Fruit fly (Drosophila melanogaster) whole organism, embryonic: ENCODE results near the gene Stat92E.

Experiments used
- CG10979 ChIP-seq: fragments of 200-800 bp; sonication (Bioruptor generic); optimal IDR thresholded peaks from 2 replicates; lab custom pipeline; 2018; ENCODE audit warnings: missing biosample characterization, mild to moderate bottlenecking, missing genetic modification characterization, moderate library complexity
- CG11093 ChIP-seq: fragments of 200-800 bp; sonication (Bioruptor generic); IDR thresholded peaks from 3 replicates; pipeline ENCODE4 v1.3.6; 2022; ENCODE audit warnings: missing biosample characterization, missing genetic modification characterization
- CG11695 ChIP-seq: fragments of 200-800 bp; sonication (Bioruptor generic); IDR thresholded peaks from 3 replicates; pipeline ENCODE4 v1.3.6; 2022; ENCODE audit warnings: missing biosample characterization, missing genetic modification characterization
- CG12104 ChIP-seq: fragments of 200-800 bp; sonication (Bioruptor generic); optimal IDR thresholded peaks from 3 replicates; lab custom pipeline; 2016; ENCODE audit warnings: missing biosample characterization, missing genetic modification characterization
- CG12155 ChIP-seq: fragments of 200-800 bp; sonication (Bioruptor generic); optimal IDR thresholded peaks from 3 replicates; lab custom pipeline; 2016; ENCODE audit warnings: missing biosample characterization, missing genetic modification characterization
- CG12744 ChIP-seq: fragments of 200-800 bp; sonication (Bioruptor generic); optimal IDR thresholded peaks from 2 replicates; lab custom pipeline; 2016; ENCODE audit warnings: missing biosample characterization, missing genetic modification characterization
- CG17385 ChIP-seq: fragments of 200-800 bp; sonication (Bioruptor generic); optimal IDR thresholded peaks from 3 replicates; lab custom pipeline; 2018; ENCODE audit warnings: missing biosample characterization, mild to moderate bottlenecking, missing genetic modification characterization
- CG17829 ChIP-seq: fragments of 200-800 bp; optimal IDR thresholded peaks from 2 replicates; lab custom pipeline; 2019; ENCODE audit warnings: missing biosample characterization, mild to moderate bottlenecking, missing genetic modification characterization, moderate library complexity
- CG18599 ChIP-seq: fragments of 200-800 bp; sonication (Bioruptor generic); optimal IDR thresholded peaks from 3 replicates; lab custom pipeline; 2017; ENCODE audit warnings: missing biosample characterization, missing genetic modification characterization, mild to moderate bottlenecking, moderate library complexity, missing genetic modification reagents
- CG18764 ChIP-seq: fragments of 200-800 bp; sonication (Bioruptor generic); optimal IDR thresholded peaks from 3 replicates; lab custom pipeline; 2016; ENCODE audit warnings: missing biosample characterization, missing genetic modification characterization
- CG2712 ChIP-seq: fragments of 200-800 bp; optimal IDR thresholded peaks from 3 replicates; lab custom pipeline; 2019; ENCODE audit warnings: missing biosample characterization, mild to moderate bottlenecking, missing genetic modification characterization, moderate library complexity
- CG34376 ChIP-seq: fragments of 200-800 bp; sonication (Bioruptor generic); optimal IDR thresholded peaks from 2 replicates; lab custom pipeline; 2018; ENCODE audit warnings: missing biosample characterization, mild to moderate bottlenecking, missing genetic modification characterization
- CG3838 ChIP-seq: fragments of 200-800 bp; sonication (Bioruptor generic); optimal IDR thresholded peaks from 3 replicates; lab custom pipeline; 2016; ENCODE audit warnings: missing biosample characterization, missing genetic modification characterization
- CG4282 ChIP-seq: fragments of 200-800 bp; sonication (Bioruptor generic); optimal IDR thresholded peaks from 2 replicates; lab custom pipeline; 2016; ENCODE audit warnings: missing biosample characterization, missing genetic modification characterization
- CG6791 ChIP-seq: fragments of 200-800 bp; sonication (Bioruptor generic); IDR thresholded peaks from 3 replicates; pipeline ENCODE4 v1.3.6; 2022; ENCODE audit warnings: missing biosample characterization, missing genetic modification characterization; ENCODE audit not compliant: partially characterized antibody
- CG7987 ChIP-seq: fragments of 200-800 bp; sonication (Bioruptor generic); optimal IDR thresholded peaks from 2 replicates; lab custom pipeline; 2018; ENCODE audit warnings: missing biosample characterization, mild to moderate bottlenecking, missing genetic modification characterization, moderate library complexity
- CG9932 ChIP-seq: fragments of 200-800 bp; sonication (Bioruptor generic); IDR thresholded peaks from 2 replicates; pipeline ENCODE4 v1.3.6; 2022; ENCODE audit warnings: missing biosample characterization, missing genetic modification characterization
- CTCF ChIP-seq: fragments of 200-800 bp; sonication (Bioruptor generic); optimal IDR thresholded peaks from 2 replicates; lab custom pipeline; 2017; ENCODE audit warnings: missing biosample characterization, mild to moderate bottlenecking, missing genetic modification characterization, moderate library complexity
- Chrac-16 ChIP-seq: fragments of 200-800 bp; sonication (Bioruptor generic); optimal IDR thresholded peaks from 3 replicates; lab custom pipeline; 2016; ENCODE audit warnings: missing biosample characterization, missing genetic modification characterization
- D19B ChIP-seq: fragments of 200-800 bp; sonication (Bioruptor generic); optimal IDR thresholded peaks from 2 replicates; lab custom pipeline; 2017; ENCODE audit warnings: missing biosample characterization, mild to moderate bottlenecking, missing genetic modification characterization
- Dbx ChIP-seq: fragments of 200-800 bp; sonication (Bioruptor generic); IDR thresholded peaks from 3 replicates; pipeline ENCODE4 v1.3.6; 2022; ENCODE audit warnings: missing biosample characterization, missing genetic modification characterization
- HLHmδ ChIP-seq: fragments of 200-800 bp; sonication (Bioruptor generic); optimal IDR thresholded peaks from 2 replicates; lab custom pipeline; 2018; ENCODE audit warnings: missing biosample characterization, mild to moderate bottlenecking, missing genetic modification characterization, moderate library complexity
- Lim3 ChIP-seq: fragments of 200-800 bp; sonication (Bioruptor generic); IDR thresholded peaks from 2 replicates; pipeline ENCODE4 v1.3.6; 2022; ENCODE audit warnings: missing biosample characterization, missing genetic modification characterization
- Mes4 ChIP-seq: fragments of 200-800 bp; sonication (Bioruptor generic); optimal IDR thresholded peaks from 2 replicates; lab custom pipeline; 2016; ENCODE audit warnings: missing biosample characterization, missing genetic modification characterization
- Ptx1 ChIP-seq: fragments of 200-800 bp; sonication (Bioruptor generic); IDR thresholded peaks from 2 replicates; pipeline ENCODE4 v1.3.6; 2022; ENCODE audit warnings: missing biosample characterization, missing genetic modification characterization
- Side ChIP-seq: fragments of 200-800 bp; sonication (Bioruptor generic); optimal IDR thresholded peaks from 2 replicates; lab custom pipeline; 2016; ENCODE audit warnings: missing biosample characterization, missing genetic modification characterization
- Sry-β ChIP-seq: fragments of 200-800 bp; sonication (Bioruptor generic); optimal IDR thresholded peaks from 2 replicates; lab custom pipeline; 2018; ENCODE audit warnings: missing biosample characterization, mild to moderate bottlenecking, missing genetic modification characterization, moderate library complexity
- TFAM ChIP-seq: fragments of 200-800 bp; sonication (Bioruptor generic); optimal IDR thresholded peaks from 2 replicates; lab custom pipeline; 2017; ENCODE audit warnings: missing biosample characterization, missing genetic modification characterization, inconsistent platforms
- Trl ChIP-seq, 3 experiments: fragments of >200 bp in 2 of 3; fragments of 200-800 bp in 1 of 3; sonication (Bioruptor generic) in 1 of 3; optimal IDR thresholded peaks; 2 replicates in 1 of 3; 3 replicates in 2 of 3; lab custom pipeline; 2016 to 2017; ENCODE audit warnings: missing biosample characterization in 1 of 3, missing genetic modification characterization in 1 of 3
- Usf ChIP-seq: fragments of 200-800 bp; sonication (Bioruptor generic); optimal IDR thresholded peaks from 2 replicates; lab custom pipeline; 2017; ENCODE audit warnings: missing genotype, missing biosample characterization, missing genetic modification characterization
- ac ChIP-seq: fragments of 200-800 bp; sonication (Bioruptor generic); optimal IDR thresholded peaks from 3 replicates; lab custom pipeline; 2017; ENCODE audit warnings: missing biosample characterization, mild to moderate bottlenecking, missing genetic modification characterization
- bab2 ChIP-seq: fragments of 200-800 bp; sonication (Bioruptor generic); optimal IDR thresholded peaks from 2 replicates; lab custom pipeline; 2016; ENCODE audit warnings: missing biosample characterization, missing genetic modification characterization
- cad ChIP-seq: fragments of >200 bp; optimal IDR thresholded peaks from 2 replicates; lab custom pipeline; 2017; ENCODE audit warnings: missing biosample characterization, missing genetic modification characterization
- corto ChIP-seq: fragments of 200-800 bp; sonication (Bioruptor generic); optimal IDR thresholded peaks from 2 replicates; lab custom pipeline; 2016; ENCODE audit warnings: missing biosample characterization, mild to moderate bottlenecking, missing genetic modification characterization, moderate library complexity
- dan ChIP-seq: fragments of 200-800 bp; sonication (Bioruptor generic); IDR thresholded peaks from 2 replicates; pipeline ENCODE4 v1.3.6; 2022; ENCODE audit warnings: missing biosample characterization, missing genetic modification characterization
- eve ChIP-seq, 2 experiments: fragments of >200 bp; optimal IDR thresholded peaks; 2 replicates each; lab custom pipeline; 2017; ENCODE audit warnings: missing biosample characterization in 2 of 2, missing genetic modification characterization in 2 of 2
- eyg ChIP-seq: fragments of 200-800 bp; sonication (Bioruptor generic); optimal IDR thresholded peaks from 3 replicates; lab custom pipeline; 2016; ENCODE audit warnings: missing biosample characterization, missing genetic modification characterization
- grau ChIP-seq: fragments of 200-800 bp; optimal IDR thresholded peaks from 3 replicates; lab custom pipeline; 2019; ENCODE audit warnings: missing biosample characterization, mild to moderate bottlenecking, missing genetic modification characterization, moderate library complexity
- inv ChIP-seq: fragments of 200-800 bp; sonication (Bioruptor generic); IDR thresholded peaks from 2 replicates; pipeline ENCODE4 v1.3.6; 2022; ENCODE audit warnings: missing biosample characterization, missing genetic modification characterization; ENCODE audit not compliant: partially characterized antibody
- mam ChIP-seq: fragments of 200-800 bp; sonication (Bioruptor generic); optimal IDR thresholded peaks from 3 replicates; lab custom pipeline; 2016; ENCODE audit warnings: missing biosample characterization, missing genetic modification characterization
- nom ChIP-seq: fragments of 200-800 bp; sonication (Bioruptor generic); optimal IDR thresholded peaks from 2 replicates; lab custom pipeline; 2017; ENCODE audit warnings: missing biosample characterization, missing genetic modification characterization, mild to moderate bottlenecking, moderate library complexity, missing genetic modification reagents
- org-1 ChIP-seq: fragments of 200-800 bp; sonication (Bioruptor generic); optimal IDR thresholded peaks from 2 replicates; lab custom pipeline; 2017; ENCODE audit warnings: missing biosample characterization, missing genetic modification characterization
- row ChIP-seq: fragments of 200-800 bp; sonication (Bioruptor generic); IDR thresholded peaks from 3 replicates; pipeline ENCODE4 v1.3.6; 2022; ENCODE audit warnings: missing biosample characterization, missing genetic modification characterization
- sc ChIP-seq, 3 experiments: fragments of >200 bp in 2 of 3; fragments of 200-800 bp in 1 of 3; sonication (Bioruptor generic) in 1 of 3; optimal IDR thresholded peaks; 2 replicates in 2 of 3; 3 replicates in 1 of 3; lab custom pipeline; 2017; ENCODE audit warnings: mild to moderate bottlenecking in 1 of 3, missing biosample characterization in 1 of 3, missing genetic modification characterization in 1 of 3, missing genetic modification reagents in 1 of 3
- sens ChIP-seq: fragments of 200-800 bp; sonication (Bioruptor generic); peaks from one replicate; lab custom pipeline; 2016; ENCODE audit warnings: missing biosample characterization, missing genetic modification characterization
- sim ChIP-seq: fragments of 200-800 bp; sonication (Bioruptor generic); IDR thresholded peaks from 2 replicates; pipeline ENCODE4 v1.3.6; 2022; ENCODE audit warnings: missing biosample characterization, missing genetic modification characterization
- slou ChIP-seq: fragments of 200-800 bp; sonication (Bioruptor generic); optimal IDR thresholded peaks from 3 replicates; lab custom pipeline; 2016; ENCODE audit warnings: missing biosample characterization, missing genetic modification characterization
- stc ChIP-seq: fragments of 200-800 bp; sonication (Bioruptor generic); IDR thresholded peaks from 2 replicates; pipeline ENCODE4 v1.3.6; 2022; ENCODE audit warnings: missing biosample characterization, missing genetic modification characterization
- sug ChIP-seq: fragments of 200-800 bp; optimal IDR thresholded peaks from 2 replicates; lab custom pipeline; 2019; ENCODE audit warnings: missing biosample characterization, mild to moderate bottlenecking, missing genetic modification characterization, moderate library complexity
- zfh1 ChIP-seq: fragments of 200-800 bp; sonication (Bioruptor generic); IDR thresholded peaks from 3 replicates; pipeline ENCODE4 v1.3.6; 2022; ENCODE audit warnings: missing biosample characterization, missing genetic modification characterization

Gene Stat92E

DNA sequence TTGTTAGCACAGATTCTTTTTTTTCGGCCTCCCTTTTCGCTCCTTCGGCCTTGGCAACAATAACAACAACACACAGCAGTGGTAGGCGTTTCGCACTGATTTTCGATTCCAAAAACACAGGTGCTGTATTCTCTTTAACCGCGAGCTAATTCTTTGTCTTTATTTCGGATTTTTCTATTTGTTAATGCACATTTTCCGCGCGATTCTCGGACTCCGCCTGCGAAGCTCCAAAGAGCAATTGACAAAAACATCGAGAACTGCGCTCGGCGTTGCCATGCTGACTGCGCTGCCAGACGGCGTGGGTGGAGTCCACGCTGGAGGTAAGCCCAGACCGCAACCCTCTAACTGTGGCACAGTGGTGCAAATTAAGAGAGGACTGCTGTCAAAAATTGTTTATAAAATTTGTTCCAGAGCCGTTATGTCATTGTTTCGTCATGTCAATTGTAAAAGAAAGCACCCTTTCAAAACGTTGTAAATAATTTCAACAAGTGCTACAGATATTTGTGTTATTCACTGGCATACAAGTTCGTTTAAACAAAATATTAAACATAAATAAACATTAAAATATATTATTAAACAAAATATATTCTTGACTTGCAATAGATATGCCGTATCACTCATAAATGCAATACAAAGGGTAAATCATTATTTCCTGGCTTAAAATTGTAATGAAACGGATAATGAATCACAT is 5.4 kb upstream of the Stat92E start, which contains the start of the genes DPCoAC and CG5180 (continued):
- TF ChIP-seq Ptx1 (GFP tag; lab: Robert Waterston, UW) (peak; percentile 73), sens (peak; percentile 78), eve (GFP tag; optimal IDR thresholded peaks at IDR 0.05; lab: Kevin White, UChicago) (no peak), grau (tag; lab: Kevin White, UChicago) (peak; percentile 60), bab2 (peak; percentile 51), Dbx (GFP tag; lab: Robert Waterston, UW) (peak; percentile 85), CG17829 (tag; lab: Kevin White, UChicago) (peak; percentile 50), Lim3 (no peak), Mes4 (GFP tag; lab: Kevin White, UChicago) (peak; percentile 14), CG7987 (peak; percentile 53), sc (optimal IDR thresholded peaks at IDR 0.05; lab: Kevin White, UChicago) (no peak), sc (GFP tag; optimal IDR thresholded peaks at IDR 0.05; lab: Kevin White, UChicago) (no peak), Chrac-16 (GFP tag; lab: Kevin White, UChicago) (peak; percentile 45), Trl (optimal IDR thresholded peaks at IDR 0.05; lab: Kevin White, UChicago) (no peak), Trl (GFP tag; optimal IDR thresholded peaks at IDR 0.05; lab: Kevin White, UChicago) (peak; percentile 38), cad (no peak), CG10979 (peak; percentile 38), TFAM (GFP tag; lab: Kevin White, UChicago) (no peak), nom (GFP tag; lab: Kevin White, UChicago) (peak; percentile 48), corto (GFP tag; lab: Kevin White, UChicago) (no peak), CG18599 (GFP tag; lab: Kevin White, UChicago) (peak; percentile 38), row (peak; percentile 94), D19B (GFP tag; lab: Kevin White, UChicago) (no peak), CG34376 (peak; percentile 60), CG12744 (GFP tag; lab: Kevin White, UChicago) (no peak), CG18764 (GFP tag; lab: Kevin White, UChicago) (peak; percentile 52), slou (GFP tag; lab: Kevin White, UChicago) (peak; percentile 52), Sry-β (GFP tag; lab: Kevin White, UChicago) (peak; percentile 12), CG12155 (GFP tag; lab: Kevin White, UChicago) (peak; percentile 87), CG17385 (GFP tag; lab: Kevin White, UChicago) (peak; percentile 33), CG2712 (tag; lab: Kevin White, UChicago) (peak; percentile 43), zfh1 (GFP tag; lab: Robert Waterston, UW) (peak; percentile 78; the same call in 2 of the 3 replicates), CG6791 (GFP tag; lab: Robert Waterston, UW) (peak; percentile 80), CG11093 (GFP tag; lab: Robert Waterston, UW) (peak; percentile 55; the same call in 1 of the 3 replicates), inv (GFP tag; lab: Robert Waterston, UW) (peak; percentile 60; the same call in 1 of the 2 replicates), dan (no peak), eyg (GFP tag; lab: Kevin White, UChicago) (peak; percentile 10), mam (GFP tag; lab: Kevin White, UChicago) (peak; percentile 87), CG12104 (GFP tag; lab: Kevin White, UChicago) (no peak), HLHmδ (GFP tag; lab: Kevin White, UChicago) (peak; percentile 8), Usf (peak; percentile 39), Side (peak; percentile 19), sim (GFP tag; lab: Robert Waterston, UW) (no peak), CG11695 (GFP tag; lab: Robert Waterston, UW) (no peak), CTCF (GFP tag; lab: Kevin White, UChicago) (peak; percentile 56), stc (GFP tag; lab: Robert Waterston, UW) (peak; percentile 38; the same call in 1 of the 2 replicates), CG3838 (GFP tag; lab: Kevin White, UChicago) (peak; percentile 46), ac (GFP tag; lab: Kevin White, UChicago) (no peak), CG4282 (GFP tag; lab: Kevin White, UChicago) (peak; percentile 99), CG9932 (GFP tag; lab: Robert Waterston, UW) (peak; percentile 91), org-1 (GFP tag; lab: Kevin White, UChicago) (no peak), sug (tag; lab: Kevin White, UChicago) (peak; percentile 68)
